Fruit fly (Drosophila melanogaster): ENCODE measurements around the gene lush.
A peak's percentile ranks its signal among the peaks of the same experiment; 100 is the strongest.

lush gene

dm6 chr3L:19630701-19631100 is 24.8 kb upstream of the lush start (continued):
- no peak for TF ChIP-seq CG7928 (GFP tag; optimal IDR thresholded peaks at IDR 0.05)
- no peak for TF ChIP-seq Ets65A (GFP tag)
- TF ChIP-seq CG8388 (GFP tag; optimal IDR thresholded peaks at IDR 0.05): no peak
- no peak for TF ChIP-seq NC2β (GFP tag; optimal IDR thresholded peaks at IDR 0.05)
- TF ChIP-seq lmd (GFP tag; IDR thresholded peaks at IDR 0.05): no peak
- TF ChIP-seq Dbx (GFP tag; IDR thresholded peaks at IDR 0.05): 0 out of 3 replicates have a peak, but pooled peaks have one; percentile 8
- TF ChIP-seq exex (tag; optimal IDR thresholded peaks at IDR 0.05): peak; percentile 72
- TF ChIP-seq twi (tag; optimal IDR thresholded peaks at IDR 0.05): no peak
- no peak for TF ChIP-seq CG3163 (GFP tag; optimal IDR thresholded peaks at IDR 0.05)
- no peak for TF ChIP-seq vvl (GFP tag; IDR thresholded peaks at IDR 0.05)
- no peak for TF ChIP-seq jumu (GFP tag; optimal IDR thresholded peaks at IDR 0.05)
- TF ChIP-seq nmo (GFP tag; optimal IDR thresholded peaks at IDR 0.05): no peak
- TF ChIP-seq CG31224 (GFP tag; IDR thresholded peaks at IDR 0.05): no peak
- no peak for TF ChIP-seq CG30431 (GFP tag; optimal IDR thresholded peaks at IDR 0.05)
- TF ChIP-seq klu (GFP tag; IDR thresholded peaks at IDR 0.05): no peak
- TF ChIP-seq crc (GFP tag; optimal IDR thresholded peaks at IDR 0.05): no peak
- 0 out of 2 replicates have a peak, but pooled peaks have one; percentile 18 for TF ChIP-seq Xrp1 (GFP tag; IDR thresholded peaks at IDR 0.05)
- TF ChIP-seq CG8089 (GFP tag; optimal IDR thresholded peaks at IDR 0.05): no peak
- TF ChIP-seq Ptx1 (GFP tag; IDR thresholded peaks at IDR 0.05): 0 out of 2 replicates have a peak, but pooled peaks have one; percentile 7
- TF ChIP-seq CG17361 (GFP tag; IDR thresholded peaks at IDR 0.05): no peak
- TF ChIP-seq al (GFP tag; IDR thresholded peaks at IDR 0.05): no peak
- TF ChIP-seq CG43689 (GFP tag; IDR thresholded peaks at IDR 0.05): no peak
- no peak for TF ChIP-seq CG4854 (GFP tag; optimal IDR thresholded peaks at IDR 0.05)
- TF ChIP-seq Fer3 (tag; optimal IDR thresholded peaks at IDR 0.05): no peak
- no peak for TF ChIP-seq CG13296 (GFP tag; optimal IDR thresholded peaks at IDR 0.05)
- no peak for TF ChIP-seq CG17802 (tag; optimal IDR thresholded peaks at IDR 0.05)
- no peak for TF ChIP-seq CG10209 (GFP tag; optimal IDR thresholded peaks at IDR 0.05)
- peak; percentile 32; the same call in 1 of the 2 replicates for TF ChIP-seq bbx (GFP tag; IDR thresholded peaks at IDR 0.05; ENCODE audit: partially characterized antibody)
- TF ChIP-seq CG2120 (GFP tag; optimal IDR thresholded peaks at IDR 0.05): peak; percentile 1
- no peak for TF ChIP-seq CG3838 (GFP tag; optimal IDR thresholded peaks at IDR 0.05)
- TF ChIP-seq Usf (GFP tag; optimal IDR thresholded peaks at IDR 0.05): no peak
- TF ChIP-seq CG3281 (GFP tag; optimal IDR thresholded peaks at IDR 0.05): peak; percentile 33
- no peak for TF ChIP-seq CG13287 (GFP tag; IDR thresholded peaks at IDR 0.05; ENCODE audit: partially characterized antibody)
- TF ChIP-seq Sin3A (optimal IDR thresholded peaks at IDR 0.05): no peak
- TF ChIP-seq Fer2 (tag; optimal IDR thresholded peaks at IDR 0.05): no peak
- no peak for TF ChIP-seq CG31388 (GFP tag; optimal IDR thresholded peaks at IDR 0.05)
- TF ChIP-seq danr (GFP tag; IDR thresholded peaks at IDR 0.05): no peak
- TF ChIP-seq CG10274 (GFP tag; optimal IDR thresholded peaks at IDR 0.05): no peak
- TF ChIP-seq crp (GFP tag; optimal IDR thresholded peaks at IDR 0.05): no peak
- TF ChIP-seq Adf1 (GFP tag; IDR thresholded peaks at IDR 0.05): peak; percentile 29; the same call in 1 of the 2 replicates
- peak; percentile 68 for TF ChIP-seq CG18599 (GFP tag; optimal IDR thresholded peaks at IDR 0.05)
- peak; percentile 55 for TF ChIP-seq CG10543 (GFP tag; optimal IDR thresholded peaks at IDR 0.05)
- no peak for TF ChIP-seq fd3F (GFP tag; optimal IDR thresholded peaks at IDR 0.05)
- no peak for TF ChIP-seq Poxn (GFP tag; IDR thresholded peaks at IDR 0.05)
- TF ChIP-seq Rfx (GFP tag; IDR thresholded peaks at IDR 0.05): 0 out of 2 replicates have a peak, but pooled peaks have one; percentile 13
- no peak for TF ChIP-seq CG3726 (GFP tag; IDR thresholded peaks at IDR 0.05)
- no peak for TF ChIP-seq D19B (GFP tag; optimal IDR thresholded peaks at IDR 0.05)
- TF ChIP-seq Med (GFP tag): peak; percentile 83
- TF ChIP-seq ATbp (GFP tag; optimal IDR thresholded peaks at IDR 0.05): no peak
- no peak for TF ChIP-seq Ravus (GFP tag; IDR thresholded peaks at IDR 0.05)
- TF ChIP-seq CG10462 (GFP tag; optimal IDR thresholded peaks at IDR 0.05): no peak
- no peak for TF ChIP-seq CG9876 (GFP tag; optimal IDR thresholded peaks at IDR 0.05)
